Worm (Caenorhabditis elegans) whole organism, young adult: ENCODE measurements around the gene F40A3.1.

Source experiments
- B0336.3 ChIP-seq: fragments of 200-800 bp; sonication (Bioruptor generic); IDR thresholded peaks from 2 replicates; pipeline ENCODE4 v1.3.6; 2022; ENCODE audit warnings: missing genetic modification characterization, missing compliant biosample characterization
- D2030.7 ChIP-seq: fragments of 200-800 bp; sonication (Bioruptor generic); IDR thresholded peaks from 2 replicates; pipeline ENCODE4 v1.3.6; 2022; ENCODE audit warnings: missing genetic modification reagents, missing genetic modification characterization, missing compliant biosample characterization
- F10E7.11 ChIP-seq: sonication (generic microtip); optimal IDR thresholded peaks from 2 replicates; lab custom pipeline; 2017; ENCODE audit warnings: mild to moderate bottlenecking, missing genetic modification characterization, moderate library complexity, missing compliant biosample characterization
- T07F8.4 ChIP-seq: sonication (generic microtip); optimal IDR thresholded peaks from 2 replicates; lab custom pipeline; 2016; ENCODE audit warnings: mild to moderate bottlenecking, missing genetic modification characterization, moderate library complexity, missing compliant biosample characterization
- Y79H2A.3 ChIP-seq: fragments of 200-800 bp; sonication (Bioruptor generic); conservative IDR thresholded peaks from 2 replicates; pipeline ENCODE4 v1.3.6; 2022; ENCODE audit warnings: missing genetic modification reagents, missing genetic modification characterization, missing compliant biosample characterization
- ama-1 ChIP-seq, 3 experiments: fragments of 150-350 bp in 1 of 3; sonication (generic microtip) in 2 of 3; optimal IDR thresholded peaks; 2 replicates each; lab custom pipeline; 2014 to 2018; ENCODE audit warnings: missing biosample characterization in 2 of 3, missing genetic modification characterization in 2 of 3, missing genetic modification reagents in 2 of 3
- aptf-2 ChIP-seq: fragments of 200-800 bp; sonication (Bioruptor generic); conservative IDR thresholded peaks from 2 replicates; pipeline ENCODE4 v1.3.6; 2022; ENCODE audit warnings: missing genetic modification reagents, missing genetic modification characterization, missing compliant biosample characterization
- atf-7 ChIP-seq: sonication (generic microtip); optimal IDR thresholded peaks from 2 replicates; lab custom pipeline; 2017; ENCODE audit warnings: mild to moderate bottlenecking, missing genetic modification characterization, missing compliant biosample characterization
- attf-6 ChIP-seq: fragments of 200-800 bp; sonication (Bioruptor generic); IDR thresholded peaks from 2 replicates; pipeline ENCODE4 v1.3.6; 2022; ENCODE audit warnings: missing genetic modification reagents, missing genetic modification characterization, missing compliant biosample characterization
- bed-2 ChIP-seq: fragments of 200-800 bp; sonication (Bioruptor generic); IDR thresholded peaks from 2 replicates; pipeline ENCODE4 v1.3.6; 2022; ENCODE audit warnings: missing genetic modification reagents, missing genetic modification characterization, missing compliant biosample characterization
- cebp-1 ChIP-seq, 2 experiments: fragments of 200-800 bp in 1 of 2; sonication (Bioruptor generic) in 1 of 2; sonication (generic microtip) in 1 of 2; IDR thresholded peaks in 1 of 2; optimal IDR thresholded peaks in 1 of 2; 2 replicates each; pipeline versions ENCODE4 v1.3.6 to Lab custom; 2017 to 2022; ENCODE audit warnings: missing compliant biosample characterization in 2 of 2, missing genetic modification characterization in 2 of 2, mild to moderate bottlenecking in 1 of 2, missing genetic modification reagents in 1 of 2, moderate library complexity in 1 of 2
- ceh-40 ChIP-seq: fragments of 200-800 bp; sonication (Bioruptor generic); IDR thresholded peaks from 2 replicates; pipeline ENCODE4 v1.3.6; 2022; ENCODE audit warnings: missing genetic modification characterization, missing compliant biosample characterization
- ceh-58 ChIP-seq: fragments of 200-800 bp; sonication (Bioruptor generic); IDR thresholded peaks from 2 replicates; pipeline ENCODE4 v1.3.6; 2022; ENCODE audit warnings: missing genetic modification characterization, missing compliant biosample characterization
- chd-7 ChIP-seq: sonication (generic microtip); optimal IDR thresholded peaks from 2 replicates; lab custom pipeline; 2016; ENCODE audit warnings: mild to moderate bottlenecking, missing genetic modification characterization, moderate library complexity, missing compliant biosample characterization
- dox-1 ChIP-seq: fragments of 200-800 bp; sonication (Bioruptor generic); IDR thresholded peaks from 2 replicates; pipeline ENCODE4 v1.3.6; 2022; ENCODE audit warnings: missing genetic modification reagents, missing genetic modification characterization, missing compliant biosample characterization
- egl-44 ChIP-seq: fragments of 200-800 bp; sonication (Bioruptor generic); IDR thresholded peaks from 2 replicates; pipeline ENCODE4 v1.3.6; 2022; ENCODE audit warnings: missing genetic modification reagents, missing genetic modification characterization, missing compliant biosample characterization
- ekl-4 ChIP-seq: fragments of 200-800 bp; sonication (Bioruptor generic); IDR thresholded peaks from 2 replicates; pipeline ENCODE4 v1.3.6; 2022; ENCODE audit warnings: missing genetic modification reagents, missing genetic modification characterization, missing compliant biosample characterization
- hsf-1 ChIP-seq: fragments of 200-800 bp; sonication (Bioruptor generic); IDR thresholded peaks from 2 replicates; pipeline ENCODE4 v1.3.6; 2022; ENCODE audit warnings: missing genetic modification reagents, missing genetic modification characterization, missing compliant biosample characterization
- let-526 ChIP-seq: fragments of 200-800 bp; sonication (Bioruptor generic); IDR thresholded peaks from 2 replicates; pipeline ENCODE4 v1.3.6; 2022; ENCODE audit warnings: missing genetic modification reagents, missing genetic modification characterization, missing compliant biosample characterization
- lin-26 ChIP-seq: fragments of 200-800 bp; sonication (Bioruptor generic); IDR thresholded peaks from 2 replicates; pipeline ENCODE4 v1.3.6; 2022; ENCODE audit warnings: missing genetic modification reagents, missing genetic modification characterization, missing compliant biosample characterization
- lin-35 ChIP-seq, 3 experiments: fragments of 150-350 bp in 2 of 3; sonication (generic microtip) in 1 of 3; optimal IDR thresholded peaks; 2 replicates each; lab custom pipeline; 2014 to 2018; ENCODE audit warnings: missing biosample characterization in 3 of 3, missing genetic modification characterization in 3 of 3, missing genetic modification reagents in 3 of 3
- madf-6 ChIP-seq: fragments of 200-800 bp; sonication (Bioruptor generic); IDR thresholded peaks from 2 replicates; pipeline ENCODE4 v1.3.6; 2022; ENCODE audit warnings: missing genetic modification reagents, missing genetic modification characterization, missing compliant biosample characterization
- mcd-1 ChIP-seq: fragments of 200-800 bp; sonication (Bioruptor generic); IDR thresholded peaks from 2 replicates; pipeline ENCODE4 v1.3.6; 2022; ENCODE audit warnings: missing genetic modification reagents, missing genetic modification characterization, missing compliant biosample characterization
- mes-4 ChIP-seq: sonication (generic microtip); optimal IDR thresholded peaks from 2 replicates; lab custom pipeline; 2016; ENCODE audit warnings: missing genotype, missing genetic modification characterization, missing compliant biosample characterization
- nfya-1 ChIP-seq: sonication (generic microtip); optimal IDR thresholded peaks from 2 replicates; lab custom pipeline; 2017; ENCODE audit warnings: antibody characterized with exemption, missing compliant biosample characterization, missing genetic modification characterization, borderline replicate concordance; ENCODE audit not compliant: insufficient read depth
- nhr-120 ChIP-seq: fragments of 200-800 bp; sonication (Bioruptor generic); IDR thresholded peaks from 2 replicates; pipeline ENCODE4 v1.3.6; 2022; ENCODE audit warnings: missing genetic modification characterization, missing compliant biosample characterization
- nhr-80 ChIP-seq: sonication (generic microtip); optimal IDR thresholded peaks from 2 replicates; lab custom pipeline; 2016; ENCODE audit warnings: missing genetic modification characterization, missing compliant biosample characterization
- rec-8 ChIP-seq, 2 experiments: sonication (generic microtip); optimal IDR thresholded peaks; 2 replicates each; lab custom pipeline; 2016; ENCODE audit warnings: mild to moderate bottlenecking in 2 of 2, missing genetic modification characterization in 2 of 2, missing genetic modification reagents in 2 of 2, missing genotype in 2 of 2, missing biosample characterization in 1 of 2, missing compliant biosample characterization in 1 of 2, moderate library complexity in 1 of 2
- repo-1 ChIP-seq: sonication (generic microtip); optimal IDR thresholded peaks from 2 replicates; lab custom pipeline; 2017; ENCODE audit warnings: mild to moderate bottlenecking, missing genetic modification characterization, missing compliant biosample characterization
- rpc-1 ChIP-seq, 2 experiments: fragments of 150-350 bp in 1 of 2; sonication (generic microtip) in 1 of 2; optimal IDR thresholded peaks; 2 replicates each; lab custom pipeline; 2014 to 2018; ENCODE audit warnings: missing biosample characterization in 1 of 2, missing genetic modification characterization in 1 of 2, missing genetic modification reagents in 1 of 2, missing genotype in 1 of 2
- tbx-9 ChIP-seq: sonication (generic microtip); optimal IDR thresholded peaks from 2 replicates; lab custom pipeline; 2016; ENCODE audit warnings: borderline replicate concordance, missing genetic modification characterization, inconsistent platforms, missing compliant biosample characterization
- unc-130 ChIP-seq: sonication (generic microtip); optimal IDR thresholded peaks from 2 replicates; lab custom pipeline; 2016; ENCODE audit warnings: missing genetic modification reagents, missing genetic modification characterization, missing compliant biosample characterization

Gene F40A3.1

DNA sequence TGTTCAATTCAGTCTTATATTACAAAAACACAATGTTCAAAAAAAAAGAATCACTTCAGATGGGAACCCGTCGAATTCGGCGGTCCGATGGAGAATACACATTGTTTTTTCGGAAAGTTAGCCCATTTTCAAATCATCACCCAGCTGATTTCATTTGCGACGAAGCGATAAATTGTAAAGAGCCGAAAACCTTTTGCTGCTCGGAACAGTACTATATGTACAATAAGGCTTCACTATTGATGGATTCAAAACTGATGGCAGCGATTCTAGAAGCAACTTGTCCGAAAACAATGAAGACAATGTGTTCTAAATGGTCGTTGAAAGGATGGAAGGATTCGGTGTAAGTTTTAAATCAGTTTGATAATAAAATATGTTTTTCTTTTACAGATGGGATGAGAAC lies 33.4 kb upstream of the F40A3.1 start, which contains the start of gene C37C3.1 (continued):
- peak; percentile 75 for TF ChIP-seq chd-7 (tag; lab: Kevin White, UChicago)
- 0 out of 2 replicates have a peak, but pooled peaks have one; percentile 13 for TF ChIP-seq cebp-1 (GFP tag; IDR thresholded peaks at IDR 0.05; lab: Robert Waterston, UW)
- TF ChIP-seq cebp-1 (tag; optimal IDR thresholded peaks at IDR 0.05; lab: Kevin White, UChicago), result peak; percentile 48
- TF ChIP-seq let-526, result 0 out of 2 replicates have a peak, but pooled peaks have one; percentile 9
- peak; percentile 76 for TF ChIP-seq hsf-1 (GFP tag; lab: Robert Waterston, UW)
- no peak for TF ChIP-seq F10E7.11 (tag; lab: Kevin White, UChicago)
- no peak for TF ChIP-seq rpc-1 (optimal IDR thresholded peaks at IDR 0.05; lab: Kevin White, UChicago)
- TF ChIP-seq rpc-1 (tag; optimal IDR thresholded peaks at IDR 0.05; lab: Kevin White, UChicago), result no peak
- TF ChIP-seq ceh-58 (GFP tag; lab: Robert Waterston, UW), result no peak
- TF ChIP-seq madf-6 (GFP tag; lab: Robert Waterston, UW), result peak; percentile 45
- peak; percentile 85 for TF ChIP-seq repo-1
- peak; percentile 4 for TF ChIP-seq atf-7 (tag; lab: Kevin White, UChicago)
- TF ChIP-seq tbx-9 (tag; lab: Kevin White, UChicago), result no peak
- TF ChIP-seq ama-1 (optimal IDR thresholded peaks at IDR 0.05; lab: Kevin White, UChicago), result peak; percentile 65
- TF ChIP-seq ama-1 (GFP tag; optimal IDR thresholded peaks at IDR 0.05; lab: Kevin White, UChicago), result peak in 1 of 2 experiments; percentile 50
- peak; percentile 18; the same call in 1 of the 2 replicates for TF ChIP-seq attf-6
- no peak for TF ChIP-seq nfya-1
- peak; percentile 3 for TF ChIP-seq mes-4 (tag; lab: Kevin White, UChicago)
- peak in 1 of 3 experiments; percentile 3 for TF ChIP-seq lin-35 (GFP tag; optimal IDR thresholded peaks at IDR 0.05; lab: Kevin White, UChicago)
- TF ChIP-seq B0336.3 (GFP tag; lab: Robert Waterston, UW), result peak; percentile 64; the same call in 1 of the 2 replicates
- TF ChIP-seq D2030.7, result 0 out of 2 replicates have a peak, but pooled peaks have one; percentile 19

DNA sequence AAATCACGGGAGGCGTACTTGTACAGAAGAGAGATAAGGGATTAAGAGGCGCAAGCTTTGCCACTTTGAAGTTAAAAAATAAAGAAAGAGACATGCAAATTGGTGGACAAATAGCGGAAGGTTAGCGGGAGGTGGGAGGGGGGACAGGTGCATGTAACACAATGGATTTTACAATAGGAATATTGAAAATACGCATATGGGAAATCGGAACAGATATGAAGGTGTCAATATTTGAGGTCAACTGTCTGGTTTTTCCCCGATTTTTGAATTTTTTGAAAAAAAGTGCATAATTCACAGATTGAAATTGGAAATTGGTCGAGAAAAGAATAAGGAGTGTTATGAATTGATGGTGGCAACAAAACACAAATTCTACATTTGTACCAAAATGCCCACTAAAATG lies 29.5 kb upstream of the F40A3.1 start, which contains the start of gene C37C3.17:
Gene C37C3.17 (minus strand): TSS at position 101 of the 400 bp plus-strand sequence.
- TF ChIP-seq aptf-2 (GFP tag; lab: Robert Waterston, UW), result no peak
- no peak for TF ChIP-seq lin-26 (GFP tag; lab: Robert Waterston, UW)
- TF ChIP-seq unc-130 (GFP tag; lab: Kevin White, UChicago), result no peak
- TF ChIP-seq rec-8 (tag; optimal IDR thresholded peaks at IDR 0.05; lab: Kevin White, UChicago), result no peak
- TF ChIP-seq bed-2, result no peak
- no peak for TF ChIP-seq nhr-120 (GFP tag; lab: Robert Waterston, UW)

DNA sequence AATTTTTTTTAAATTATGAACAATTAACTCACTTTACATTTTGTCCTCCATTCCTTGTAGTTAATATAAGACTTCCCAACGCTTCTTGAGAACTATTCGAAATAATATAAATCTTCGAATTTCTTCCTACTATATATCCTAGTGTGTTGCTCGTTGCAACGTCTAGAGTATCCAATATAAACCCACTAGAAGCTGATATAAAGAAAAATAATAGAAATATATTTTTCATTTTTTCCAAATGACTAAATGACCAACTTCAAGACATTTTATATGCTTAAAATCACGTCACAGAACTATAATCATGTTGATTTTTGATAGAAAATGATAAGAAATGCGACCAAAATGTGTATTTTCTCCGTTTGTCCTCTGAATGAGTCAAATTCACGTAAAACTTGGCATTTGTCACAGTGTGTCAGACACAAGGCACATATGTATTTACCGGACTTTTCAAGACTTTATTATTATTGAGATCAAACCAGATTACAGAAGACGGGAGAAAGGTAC lies 28.3 kb upstream of the F40A3.1 start, which contains the start of gene C37C3.10:
Gene C37C3.10 (minus strand): TSS at position 51 of the 504 bp plus-strand sequence.
- TF ChIP-seq ekl-4 (GFP tag; lab: Robert Waterston, UW) (no peak), hsf-1 (GFP tag; lab: Robert Waterston, UW) (no peak), egl-44 (no peak), ceh-40 (GFP tag; lab: Robert Waterston, UW) (no peak), T07F8.4 (tag; lab: Kevin White, UChicago) (no peak), attf-6 (no peak), nhr-80 (tag; lab: Kevin White, UChicago) (no peak)

DNA sequence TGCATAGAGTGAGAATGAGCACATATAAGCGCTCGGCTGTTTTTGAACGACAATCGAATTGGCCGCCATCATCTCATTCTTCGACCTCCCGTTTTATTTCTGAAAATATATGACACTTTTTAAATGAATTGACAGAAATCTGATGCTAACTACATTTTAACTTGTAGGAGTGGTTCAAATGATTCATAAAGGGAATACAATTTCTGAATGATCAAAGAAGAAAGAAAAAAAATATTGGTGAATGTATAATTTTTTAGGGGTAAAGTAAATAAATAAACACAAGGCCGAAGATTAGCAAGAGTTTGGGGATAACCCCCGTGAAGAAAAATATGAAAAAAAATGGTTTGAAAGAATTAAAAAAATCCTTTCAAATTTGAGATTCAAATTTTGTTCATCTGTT lies 26.7 kb upstream of the F40A3.1 start, which contains the start of gene C37C3.11:
Gene C37C3.11 (minus strand): TSS at position 101 of the 400 bp plus-strand sequence.
- TF ChIP-seq Y79H2A.3 (GFP tag; lab: Robert Waterston, UW) (no peak), mcd-1 (GFP tag; lab: Robert Waterston, UW) (no peak), dox-1 (GFP tag; lab: Robert Waterston, UW) (no peak)
